Fruit fly (Drosophila melanogaster): Measurements from ENCODE around the gene CG5412.
A peak's percentile ranks its signal among the peaks of the same experiment; 100 is the strongest.

CG5412 gene

DNA sequence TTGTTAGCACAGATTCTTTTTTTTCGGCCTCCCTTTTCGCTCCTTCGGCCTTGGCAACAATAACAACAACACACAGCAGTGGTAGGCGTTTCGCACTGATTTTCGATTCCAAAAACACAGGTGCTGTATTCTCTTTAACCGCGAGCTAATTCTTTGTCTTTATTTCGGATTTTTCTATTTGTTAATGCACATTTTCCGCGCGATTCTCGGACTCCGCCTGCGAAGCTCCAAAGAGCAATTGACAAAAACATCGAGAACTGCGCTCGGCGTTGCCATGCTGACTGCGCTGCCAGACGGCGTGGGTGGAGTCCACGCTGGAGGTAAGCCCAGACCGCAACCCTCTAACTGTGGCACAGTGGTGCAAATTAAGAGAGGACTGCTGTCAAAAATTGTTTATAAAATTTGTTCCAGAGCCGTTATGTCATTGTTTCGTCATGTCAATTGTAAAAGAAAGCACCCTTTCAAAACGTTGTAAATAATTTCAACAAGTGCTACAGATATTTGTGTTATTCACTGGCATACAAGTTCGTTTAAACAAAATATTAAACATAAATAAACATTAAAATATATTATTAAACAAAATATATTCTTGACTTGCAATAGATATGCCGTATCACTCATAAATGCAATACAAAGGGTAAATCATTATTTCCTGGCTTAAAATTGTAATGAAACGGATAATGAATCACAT, 19.3 kb upstream of the CG5412 start, which contains the start of the genes DPCoAC and CG5180 (continued):
- TF ChIP-seq bcd (GFP tag; optimal IDR thresholded peaks at IDR 0.05) (peak; percentile 56), grau (tag; optimal IDR thresholded peaks at IDR 0.05) (peak; percentile 60), sqz (GFP tag; optimal IDR thresholded peaks at IDR 0.05) (no peak), CG11456 (GFP tag; IDR thresholded peaks at IDR 0.05) (peak; percentile 89), kni (GFP tag; optimal IDR thresholded peaks at IDR 0.05) (peak; percentile 47), CG7928 (GFP tag; optimal IDR thresholded peaks at IDR 0.05) (peak; percentile 21), da (GFP tag; optimal IDR thresholded peaks at IDR 0.05) (no peak), CHES-1-like (GFP tag; optimal IDR thresholded peaks at IDR 0.05) (peak; percentile 68), Gsc (GFP tag; IDR thresholded peaks at IDR 0.05) (no peak), inv (GFP tag; IDR thresholded peaks at IDR 0.05; ENCODE audit: partially characterized antibody) (peak; percentile 60; the same call in 1 of the 2 replicates), Fer3 (tag; optimal IDR thresholded peaks at IDR 0.05) (peak; percentile 54), shn (GFP tag; optimal IDR thresholded peaks at IDR 0.05) (peak; percentile 63), Hmx (GFP tag; optimal IDR thresholded peaks at IDR 0.05) (no peak), CG30431 (GFP tag; optimal IDR thresholded peaks at IDR 0.05) (peak; percentile 53), bowl (GFP tag; IDR thresholded peaks at IDR 0.05) (no peak), bsh (GFP tag; optimal IDR thresholded peaks at IDR 0.05) (peak in 1 of 2 experiments; percentile 35), CG7786 (GFP tag; optimal IDR thresholded peaks at IDR 0.05) (peak; percentile 59), CG14050 (GFP tag; IDR thresholded peaks at IDR 0.05) (peak; percentile 37; the same call in 2 of the 3 replicates), NC2α (GFP tag; optimal IDR thresholded peaks at IDR 0.05) (no peak), CG10979 (tag; optimal IDR thresholded peaks at IDR 0.05) (peak; percentile 38), CG12155 (GFP tag; optimal IDR thresholded peaks at IDR 0.05) (peak; percentile 87), bab2 (GFP tag; optimal IDR thresholded peaks at IDR 0.05) (peak; percentile 51), HmgZ (tag; optimal IDR thresholded peaks at IDR 0.05) (peak; percentile 78), ttk (GFP tag; IDR thresholded peaks at IDR 0.05) (peak; percentile 24; the same call in 1 of the 2 replicates), Dip2 (GFP tag; IDR thresholded peaks at IDR 0.05) (no peak), wek (GFP tag; optimal IDR thresholded peaks at IDR 0.05) (no peak), CG18619 (GFP tag; optimal IDR thresholded peaks at IDR 0.05) (peak; percentile 33), CG1647 (GFP tag; optimal IDR thresholded peaks at IDR 0.05) (peak; percentile 75), Dll (GFP tag; IDR thresholded peaks at IDR 0.05; ENCODE audit: partially characterized antibody) (no peak), pb (GFP tag; optimal IDR thresholded peaks at IDR 0.05) (peak; percentile 49), Spps (tag; optimal IDR thresholded peaks at IDR 0.05) (no peak), ato (GFP tag; IDR thresholded peaks at IDR 0.05; ENCODE audit: partially characterized antibody) (peak; percentile 60; the same call in 1 of the 2 replicates), H2.0 (GFP tag; IDR thresholded peaks at IDR 0.05) (peak; percentile 50; the same call in 1 of the 2 replicates), CG6654 (GFP tag; optimal IDR thresholded peaks at IDR 0.05) (no peak), HLH54F (GFP tag; optimal IDR thresholded peaks at IDR 0.05) (peak; percentile 64), CG14965 (GFP tag; optimal IDR thresholded peaks at IDR 0.05; ENCODE audit: borderline replicate concordance) (peak; percentile 16), CG9437 (GFP tag; optimal IDR thresholded peaks at IDR 0.05) (peak; percentile 59), CG8359 (GFP tag; optimal IDR thresholded peaks at IDR 0.05; ENCODE audit: borderline replicate concordance) (no peak), eyg (GFP tag; optimal IDR thresholded peaks at IDR 0.05) (peak; percentile 10), mld (GFP tag; IDR thresholded peaks at IDR 0.05; ENCODE audit: partially characterized antibody) (no peak), nom (GFP tag; optimal IDR thresholded peaks at IDR 0.05) (peak; percentile 48), CG1792 (GFP tag; optimal IDR thresholded peaks at IDR 0.05) (peak; percentile 33), stc (GFP tag; IDR thresholded peaks at IDR 0.05) (peak; percentile 38; the same call in 1 of the 2 replicates)

All from whole organism, embryonic.